Worm (Caenorhabditis elegans) whole organism, mixed stage, embryonic: ENCODE measurements around the gene srh-75.

Source experiments
- bed-3 ChIP-seq: fragments of 200-800 bp; sonication (Bioruptor generic); optimal IDR thresholded peaks from 3 replicates; lab custom pipeline; 2018; ENCODE audit warnings: mild to moderate bottlenecking, missing genetic modification characterization, moderate library complexity, missing compliant biosample characterization
- blmp-1 ChIP-seq: fragments of 150-350 bp; optimal IDR thresholded peaks from 2 replicates; lab custom pipeline; 2014; ENCODE audit warnings: missing biosample characterization, missing genetic modification characterization
- ceh-39 ChIP-seq: fragments of 150-350 bp; optimal IDR thresholded peaks from 2 replicates; lab custom pipeline; 2014; ENCODE audit warnings: missing biosample characterization, missing genetic modification characterization
- drap-1 ChIP-seq: fragments of 200-800 bp; sonication (Bioruptor generic); optimal IDR thresholded peaks from 3 replicates; lab custom pipeline; 2018; ENCODE audit warnings: mild to moderate bottlenecking, missing genetic modification characterization, missing compliant biosample characterization
- elt-1 ChIP-seq: sonication (generic microtip); optimal IDR thresholded peaks from 2 replicates; lab custom pipeline; 2017; ENCODE audit warnings: missing genetic modification characterization, mild to moderate bottlenecking, missing compliant biosample characterization, antibody characterized with exemption, moderate library complexity, borderline replicate concordance; ENCODE audit not compliant: insufficient read depth
- lin-13 ChIP-seq: fragments of 150-350 bp; optimal IDR thresholded peaks from 2 replicates; lab custom pipeline; 2014; ENCODE audit warnings: missing biosample characterization, missing genetic modification characterization
- lsy-2 ChIP-seq: fragments of 150-350 bp; optimal IDR thresholded peaks from 2 replicates; lab custom pipeline; 2014; ENCODE audit warnings: missing biosample characterization, missing genetic modification characterization
- mab-5 ChIP-seq: fragments of 150-350 bp; optimal IDR thresholded peaks from 2 replicates; lab custom pipeline; 2014; ENCODE audit warnings: missing biosample characterization, missing genetic modification characterization
- mls-2 ChIP-seq: sonication (generic microtip); optimal IDR thresholded peaks from 2 replicates; lab custom pipeline; 2016; ENCODE audit warnings: mild to moderate bottlenecking, missing genetic modification characterization, moderate library complexity, missing compliant biosample characterization
- nhr-237 ChIP-seq: fragments of 150-350 bp; optimal IDR thresholded peaks from 2 replicates; lab custom pipeline; 2014; ENCODE audit warnings: missing biosample characterization, missing genetic modification characterization
- nhr-28 ChIP-seq: fragments of 150-350 bp; optimal IDR thresholded peaks from 2 replicates; lab custom pipeline; 2014; ENCODE audit warnings: missing biosample characterization, missing genetic modification characterization
- snpc-4 ChIP-seq: fragments of 150-350 bp; optimal IDR thresholded peaks from 2 replicates; lab custom pipeline; 2014; ENCODE audit warnings: missing biosample characterization, missing genetic modification characterization
- sptf-1 ChIP-seq: sonication (generic microtip); optimal IDR thresholded peaks from 2 replicates; lab custom pipeline; 2017; ENCODE audit warnings: mild to moderate bottlenecking, missing genetic modification characterization, moderate library complexity, missing compliant biosample characterization
- unc-62 ChIP-seq: fragments of 150-350 bp; optimal IDR thresholded peaks from 2 replicates; lab custom pipeline; 2014; ENCODE audit warnings: missing biosample characterization, missing genetic modification reagents, missing genetic modification characterization

ce11 chrV:11012419-11012818 is 44.5 kb downstream of the srh-75 start, which contains the start of gene C13G3.1:
- no peak for TF ChIP-seq elt-1 (tag; lab: Kevin White, UChicago)
- no peak for TF ChIP-seq snpc-4 (tag; lab: Kevin White, UChicago)
- TF ChIP-seq lin-13: no peak
- TF ChIP-seq bed-3 (GFP tag; lab: Kevin White, UChicago): no peak
- TF ChIP-seq mls-2 (tag; lab: Kevin White, UChicago): no peak
- TF ChIP-seq unc-62 (GFP tag; lab: Kevin White, UChicago): no peak
- TF ChIP-seq nhr-237 (tag; lab: Kevin White, UChicago): no peak
- TF ChIP-seq lsy-2 (tag; lab: Kevin White, UChicago): no peak
- TF ChIP-seq sptf-1: no peak
- no peak for TF ChIP-seq blmp-1
- TF ChIP-seq nhr-28: no peak
- no peak for TF ChIP-seq mab-5 (tag; lab: Kevin White, UChicago)
- no peak for TF ChIP-seq ceh-39 (tag; lab: Kevin White, UChicago)
- TF ChIP-seq drap-1 (GFP tag; lab: Kevin White, UChicago): no peak
